Fruit fly (Drosophila melanogaster): Measurements from ENCODE around the gene Prp40.

DNA sequence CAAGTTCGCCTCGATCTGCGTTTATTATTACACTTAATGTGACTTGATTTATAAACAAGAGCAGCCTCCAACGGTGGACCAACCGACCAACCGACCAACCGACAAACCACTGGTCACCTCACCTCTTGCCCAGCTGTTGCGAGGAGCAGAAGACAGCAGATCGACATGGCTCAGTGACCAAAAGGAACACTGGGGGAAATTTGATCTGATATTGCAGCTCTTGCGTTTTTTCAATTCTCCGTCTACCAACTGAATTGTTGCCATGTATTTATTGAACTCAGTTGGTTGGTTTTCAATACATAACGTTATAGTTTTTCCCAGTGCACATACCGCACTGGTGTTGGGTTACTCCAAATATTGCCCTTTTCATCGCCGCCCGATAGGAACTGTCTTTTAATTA is 18.4 kb upstream of the Prp40 start:
- TF ChIP-seq CG8478 (optimal IDR thresholded peaks at IDR 0.05) (no peak), EcR (GFP tag; optimal IDR thresholded peaks at IDR 0.05) (no peak), usp (GFP tag; optimal IDR thresholded peaks at IDR 0.05) (no peak), psq (optimal IDR thresholded peaks at IDR 0.05) (no peak), Dll (optimal IDR thresholded peaks at IDR 0.05) (no peak), pan (optimal IDR thresholded peaks at IDR 0.05) (no peak)
